Worm (Caenorhabditis elegans): Measurements from ENCODE around the gene C07B5.3.

DNA sequence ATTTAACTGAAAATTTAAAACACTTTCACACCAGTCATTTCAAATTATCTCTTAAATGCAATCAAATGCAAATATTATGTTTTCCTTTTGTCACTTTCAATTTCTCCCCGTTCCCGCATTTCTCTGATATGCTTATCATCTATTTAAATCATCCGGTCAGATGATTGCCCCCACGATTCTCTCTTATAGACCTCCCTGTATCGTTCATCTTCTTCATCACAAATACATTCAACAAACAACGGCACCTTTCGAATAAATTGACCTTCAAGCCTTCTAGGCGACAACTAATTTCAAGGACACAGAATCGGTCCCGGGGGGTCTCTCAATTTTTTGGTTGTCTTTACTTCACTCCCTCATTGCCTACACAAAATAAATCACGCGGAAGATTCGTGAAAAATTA is 25.9 kb upstream of the C07B5.3 start:
- TF ChIP-seq ztf-23 (GFP tag; IDR thresholded peaks at IDR 0.05) (no peak), med-1 (GFP tag; optimal IDR thresholded peaks at IDR 0.05; ENCODE audit: insufficient read depth) (no peak), ztf-29 (GFP tag; IDR thresholded peaks at IDR 0.05) (no peak)
